Worm (Caenorhabditis elegans): ENCODE measurements around the gene F20D6.8.

F20D6.8 gene

ce11 chrV:8123384-8123783 lies 44.7 kb downstream of the F20D6.8 start, which contains the start of gene D1014.5:
TSS of gene D1014.5 (plus strand) at chrV:8123684.
- TF ChIP-seq unc-55 (GFP tag; optimal IDR thresholded peaks at IDR 0.05) = no peak
- no peak for TF ChIP-seq ceh-6 (GFP tag; optimal IDR thresholded peaks at IDR 0.05)
- no peak for TF ChIP-seq lim-6 (tag; optimal IDR thresholded peaks at IDR 0.05)
- no peak for TF ChIP-seq che-1 (tag; optimal IDR thresholded peaks at IDR 0.05)
- no peak for TF ChIP-seq ttx-3 (tag; optimal IDR thresholded peaks at IDR 0.05)
- TF ChIP-seq K02D7.2 (tag; optimal IDR thresholded peaks at IDR 0.05) = no peak
- no peak for TF ChIP-seq tbx-2 (tag; optimal IDR thresholded peaks at IDR 0.05)
- no peak for TF ChIP-seq pros-1 (tag; optimal IDR thresholded peaks at IDR 0.05)
- TF ChIP-seq zip-5 (tag; optimal IDR thresholded peaks at IDR 0.05) = no peak
- no peak for TF ChIP-seq Y22D7AL.16 (tag; optimal IDR thresholded peaks at IDR 0.05)
- TF ChIP-seq ahr-1 (tag; optimal IDR thresholded peaks at IDR 0.05) = no peak
- TF ChIP-seq ceh-19 (GFP tag; optimal IDR thresholded peaks at IDR 0.05) = no peak
- TF ChIP-seq fkh-10 (GFP tag; optimal IDR thresholded peaks at IDR 0.05) = no peak
- no peak for TF ChIP-seq elt-2 (tag; optimal IDR thresholded peaks at IDR 0.05)
- no peak for TF ChIP-seq hlh-13 (GFP tag; optimal IDR thresholded peaks at IDR 0.05)
- TF ChIP-seq pha-4 (tag; optimal IDR thresholded peaks at IDR 0.05) = no peak

- TF ChIP-seq unc-42 (tag; optimal IDR thresholded peaks at IDR 0.05) = no peak
- TF ChIP-seq ceh-18 (tag; optimal IDR thresholded peaks at IDR 0.05) = no peak
- TF ChIP-seq ceh-6 (GFP tag; optimal IDR thresholded peaks at IDR 0.05) = no peak
- TF ChIP-seq ceh-24 (tag; optimal IDR thresholded peaks at IDR 0.05) = no peak
- no peak for TF ChIP-seq tbx-2 (tag; optimal IDR thresholded peaks at IDR 0.05)
- no peak for TF ChIP-seq nhr-232 (tag; optimal IDR thresholded peaks at IDR 0.05)
- no peak for TF ChIP-seq K09A11.1 (tag; optimal IDR thresholded peaks at IDR 0.05; ENCODE audit: insufficient read depth)
- no peak for TF ChIP-seq pha-2 (tag; optimal IDR thresholded peaks at IDR 0.05)
- TF ChIP-seq gmeb-2 (tag; optimal IDR thresholded peaks at IDR 0.05) = no peak
- TF ChIP-seq dmd-4 (tag; optimal IDR thresholded peaks at IDR 0.05; ENCODE audit: borderline replicate concordance) = no peak
- TF ChIP-seq mec-3 (tag; optimal IDR thresholded peaks at IDR 0.05; ENCODE audit: borderline replicate concordance) = no peak
- no peak for TF ChIP-seq ets-4 (tag; optimal IDR thresholded peaks at IDR 0.05)
- no peak for TF ChIP-seq sox-2 (GFP tag; IDR thresholded peaks at IDR 0.05)
- no peak for TF ChIP-seq sox-4 (tag; optimal IDR thresholded peaks at IDR 0.05)
Observed at ce11 chrV:8120868-8121267, 47.2 kb downstream of the F20D6.8 start, which contains the start of gene D1014.6. TSS of gene D1014.6 (plus strand) at chrV:8121168.

- TF ChIP-seq unc-3 (GFP tag; conservative IDR thresholded peaks at IDR 0.05) = no peak
- no peak for TF ChIP-seq unc-3 (tag; optimal IDR thresholded peaks at IDR 0.05)
- TF ChIP-seq ceh-9 (tag; optimal IDR thresholded peaks at IDR 0.05) = no peak
- no peak for TF ChIP-seq unc-86 (tag; optimal IDR thresholded peaks at IDR 0.05)
- no peak for TF ChIP-seq ceh-45 (GFP tag; IDR thresholded peaks at IDR 0.05)
Observed at ce11 chrV:8117964-8118363, 50.1 kb downstream of the F20D6.8 start, which contains the start of gene D1014.7. TSS of gene D1014.7 (plus strand) at chrV:8118264.

All from whole organism, late embryonic.